Worm (Caenorhabditis elegans) whole organism, L4 larva: ENCODE results near the gene srz-82.

Experiments
- D1046.2 ChIP-seq: fragments of 200-800 bp; sonication (Bioruptor generic); IDR thresholded peaks from 2 replicates; pipeline ENCODE4 v1.3.6; 2022; ENCODE audit warnings: missing genetic modification characterization, missing compliant biosample characterization
- F10B5.3 ChIP-seq: sonication (generic microtip); optimal IDR thresholded peaks from 2 replicates; lab custom pipeline; 2016; ENCODE audit warnings: mild to moderate bottlenecking, missing genetic modification characterization, missing compliant biosample characterization
- F49E8.2 ChIP-seq: sonication (generic microtip); optimal IDR thresholded peaks from 2 replicates; lab custom pipeline; 2016; ENCODE audit warnings: missing compliant biosample characterization, mild to moderate bottlenecking, missing genetic modification characterization, borderline replicate concordance
- T26A8.4 ChIP-seq: fragments of 200-800 bp; sonication (Bioruptor generic); IDR thresholded peaks from 2 replicates; pipeline ENCODE4 v1.3.6; 2022; ENCODE audit warnings: missing genetic modification characterization, missing compliant biosample characterization
- ZK337.2 ChIP-seq: fragments of 200-800 bp; sonication (Bioruptor generic); IDR thresholded peaks from 2 replicates; pipeline ENCODE4 v1.3.6; 2022; ENCODE audit warnings: missing genetic modification reagents, missing genetic modification characterization, missing compliant biosample characterization
- ZK546.5 ChIP-seq, 2 experiments: sonication (generic microtip); optimal IDR thresholded peaks; 2 replicates each; lab custom pipeline; 2017; ENCODE audit warnings: missing biosample characterization in 2 of 2, missing genetic modification characterization in 2 of 2
- aha-1 ChIP-seq: fragments of 150-350 bp; peaks from one replicate; lab custom pipeline; 2014; ENCODE audit warnings: missing biosample characterization, missing genetic modification characterization
- aly-2 ChIP-seq: sonication (generic microtip); optimal IDR thresholded peaks from 2 replicates; lab custom pipeline; 2018; ENCODE audit warnings: missing biosample characterization, missing genetic modification characterization
- ceh-28 ChIP-seq: fragments of 150-350 bp; optimal IDR thresholded peaks from 2 replicates; lab custom pipeline; 2014; ENCODE audit warnings: missing biosample characterization, missing genetic modification reagents, missing genetic modification characterization
- ceh-32 ChIP-seq: sonication (generic microtip); optimal IDR thresholded peaks from 2 replicates; lab custom pipeline; 2016; ENCODE audit warnings: mild to moderate bottlenecking, missing genetic modification characterization, missing compliant biosample characterization; ENCODE audit not compliant: poor library complexity
- ceh-44 ChIP-seq: fragments of 200-800 bp; sonication (Bioruptor generic); IDR thresholded peaks from 2 replicates; pipeline ENCODE4 v1.3.6; 2022; ENCODE audit warnings: missing genetic modification reagents, missing genetic modification characterization, missing compliant biosample characterization
- ceh-82 ChIP-seq: sonication (generic microtip); optimal IDR thresholded peaks from 2 replicates; lab custom pipeline; 2017; ENCODE audit warnings: missing biosample characterization, missing genetic modification characterization
- ctbp-1 ChIP-seq: fragments of 200-800 bp; sonication (Bioruptor generic); IDR thresholded peaks from 2 replicates; pipeline ENCODE4 v1.3.6; 2022; ENCODE audit warnings: missing genetic modification reagents, missing genetic modification characterization, missing compliant biosample characterization
- daf-12 ChIP-seq: fragments of 150-350 bp; optimal IDR thresholded peaks from 2 replicates; lab custom pipeline; 2014; ENCODE audit warnings: missing biosample characterization, missing genetic modification reagents, missing genetic modification characterization
- daf-19 ChIP-seq: fragments of 200-800 bp; sonication (Bioruptor generic); conservative IDR thresholded peaks from 2 replicates; pipeline ENCODE4 v1.3.6; 2022; ENCODE audit warnings: missing genetic modification characterization, missing compliant biosample characterization
- dmd-8 ChIP-seq: fragments of 200-800 bp; sonication (Bioruptor generic); IDR thresholded peaks from 2 replicates; pipeline ENCODE4 v1.3.6; 2022; ENCODE audit warnings: missing genetic modification characterization, missing compliant biosample characterization
- dmd-9 ChIP-seq: fragments of 200-800 bp; sonication (Bioruptor generic); IDR thresholded peaks from 2 replicates; pipeline ENCODE4 v1.3.6; 2022; ENCODE audit warnings: missing genetic modification reagents, missing genetic modification characterization, missing compliant biosample characterization
- dpl-1 ChIP-seq: fragments of 150-350 bp; optimal IDR thresholded peaks from 2 replicates; lab custom pipeline; 2014; ENCODE audit warnings: missing biosample characterization, missing genetic modification reagents, missing genetic modification characterization
- egl-43 ChIP-seq: fragments of 200-800 bp; sonication (Bioruptor generic); IDR thresholded peaks from 2 replicates; pipeline ENCODE4 v1.3.6; 2022; ENCODE audit warnings: missing genetic modification reagents, missing genetic modification characterization, missing compliant biosample characterization
- fkh-10 ChIP-seq: fragments of 150-350 bp; optimal IDR thresholded peaks from 2 replicates; lab custom pipeline; 2014; ENCODE audit warnings: missing biosample characterization, missing genetic modification reagents, missing genetic modification characterization
- hif-1 ChIP-seq, 2 experiments: sonication (generic microtip); optimal IDR thresholded peaks; 2 replicates each; lab custom pipeline; 2016 to 2017; ENCODE audit warnings: missing compliant biosample characterization in 2 of 2, missing genetic modification characterization in 2 of 2, missing genetic modification reagents in 2 of 2, missing genotype in 2 of 2, mild to moderate bottlenecking in 1 of 2
- hlh-30 ChIP-seq: sonication (generic microtip); optimal IDR thresholded peaks from 2 replicates; lab custom pipeline; 2017; ENCODE audit warnings: antibody characterized with exemption, mild to moderate bottlenecking, missing genetic modification characterization, missing compliant biosample characterization; ENCODE audit not compliant: insufficient read depth
- lin-38 ChIP-seq: fragments of 200-800 bp; sonication (Bioruptor generic); IDR thresholded peaks from 2 replicates; pipeline ENCODE4 v1.3.6; 2022; ENCODE audit warnings: missing genetic modification reagents, missing genetic modification characterization, missing compliant biosample characterization
- lir-3 ChIP-seq: sonication (generic microtip); optimal IDR thresholded peaks from 2 replicates; lab custom pipeline; 2016; ENCODE audit warnings: mild to moderate bottlenecking, missing genetic modification characterization, missing compliant biosample characterization
- lsy-2 ChIP-seq, 2 experiments: fragments of 150-350 bp in 1 of 2; sonication (generic microtip) in 1 of 2; optimal IDR thresholded peaks; 2 replicates each; lab custom pipeline; 2014 to 2017; ENCODE audit warnings: missing biosample characterization in 2 of 2, missing genetic modification characterization in 2 of 2
- mdl-1 ChIP-seq, 2 experiments: fragments of 150-350 bp in 1 of 2; sonication (generic microtip) in 1 of 2; optimal IDR thresholded peaks; 2 replicates each; lab custom pipeline; 2014 to 2017; ENCODE audit warnings: missing biosample characterization in 2 of 2, missing genetic modification characterization in 2 of 2
- mep-1 ChIP-seq: fragments of 150-350 bp; sonication (generic microtip); optimal IDR thresholded peaks from 3 replicates; lab custom pipeline; 2014; ENCODE audit warnings: missing biosample characterization, missing genetic modification characterization
- mxl-3 ChIP-seq: fragments of 200-800 bp; sonication (Bioruptor generic); optimal IDR thresholded peaks from 2 replicates; lab custom pipeline; 2018; ENCODE audit warnings: mild to moderate bottlenecking, missing genetic modification characterization, missing compliant biosample characterization
- nhr-10 ChIP-seq: fragments of 150-350 bp; optimal IDR thresholded peaks from 2 replicates; lab custom pipeline; 2014; ENCODE audit warnings: missing biosample characterization, missing genetic modification characterization
- nhr-102 ChIP-seq: sonication (generic microtip); optimal IDR thresholded peaks from 2 replicates; lab custom pipeline; 2016; ENCODE audit warnings: mild to moderate bottlenecking, missing genetic modification characterization, moderate library complexity, missing compliant biosample characterization
- nhr-28 ChIP-seq: fragments of 150-350 bp; optimal IDR thresholded peaks from 2 replicates; lab custom pipeline; 2014; ENCODE audit warnings: missing biosample characterization, missing genetic modification characterization
- pqm-1 ChIP-seq: sonication (generic microtip); optimal IDR thresholded peaks from 2 replicates; lab custom pipeline; 2017; ENCODE audit warnings: missing biosample characterization, missing genetic modification characterization
- rbr-2 ChIP-seq: sonication (generic microtip); optimal IDR thresholded peaks from 2 replicates; lab custom pipeline; 2016; ENCODE audit warnings: missing genotype, missing genetic modification characterization, missing compliant biosample characterization
- sdz-12 ChIP-seq: fragments of 200-800 bp; sonication (Bioruptor generic); optimal IDR thresholded peaks from 2 replicates; lab custom pipeline; 2018; ENCODE audit warnings: mild to moderate bottlenecking, missing genetic modification characterization, missing compliant biosample characterization
- spr-1 ChIP-seq: sonication (generic microtip); optimal IDR thresholded peaks from 2 replicates; lab custom pipeline; 2016; ENCODE audit warnings: mild to moderate bottlenecking, missing genetic modification characterization, missing compliant biosample characterization
- spr-3 ChIP-seq: fragments of 200-800 bp; sonication (Bioruptor generic); optimal IDR thresholded peaks from 2 replicates; lab custom pipeline; 2018; ENCODE audit warnings: mild to moderate bottlenecking, missing genetic modification characterization, missing compliant biosample characterization
- tag-97 ChIP-seq: fragments of 200-800 bp; sonication (Bioruptor generic); IDR thresholded peaks from 2 replicates; pipeline ENCODE4 v1.3.6; 2022; ENCODE audit warnings: missing genetic modification characterization, missing compliant biosample characterization
- unc-130 ChIP-seq: sonication (generic microtip); optimal IDR thresholded peaks from 2 replicates; lab custom pipeline; 2016; ENCODE audit warnings: missing genetic modification reagents, missing genetic modification characterization, missing compliant biosample characterization
- unc-39 ChIP-seq: sonication (generic microtip); optimal IDR thresholded peaks from 2 replicates; lab custom pipeline; 2017; ENCODE audit warnings: missing biosample characterization, missing genetic modification characterization
- unc-62 ChIP-seq, 3 experiments: fragments of 150-350 bp in 1 of 3; sonication (generic microtip); optimal IDR thresholded peaks in 2 of 3; peaks in 1 of 3; 1 replicate in 1 of 3; 2 replicates in 2 of 3; lab custom pipeline; 2014 to 2017; ENCODE audit warnings: missing biosample characterization in 3 of 3, missing genetic modification characterization in 3 of 3, missing genetic modification reagents in 3 of 3, missing genotype in 1 of 3
- zip-11 ChIP-seq: fragments of 200-800 bp; sonication (Bioruptor generic); IDR thresholded peaks from 2 replicates; pipeline ENCODE4 v1.3.6; 2022; ENCODE audit warnings: missing genetic modification characterization, missing compliant biosample characterization

srz-82 gene

DNA sequence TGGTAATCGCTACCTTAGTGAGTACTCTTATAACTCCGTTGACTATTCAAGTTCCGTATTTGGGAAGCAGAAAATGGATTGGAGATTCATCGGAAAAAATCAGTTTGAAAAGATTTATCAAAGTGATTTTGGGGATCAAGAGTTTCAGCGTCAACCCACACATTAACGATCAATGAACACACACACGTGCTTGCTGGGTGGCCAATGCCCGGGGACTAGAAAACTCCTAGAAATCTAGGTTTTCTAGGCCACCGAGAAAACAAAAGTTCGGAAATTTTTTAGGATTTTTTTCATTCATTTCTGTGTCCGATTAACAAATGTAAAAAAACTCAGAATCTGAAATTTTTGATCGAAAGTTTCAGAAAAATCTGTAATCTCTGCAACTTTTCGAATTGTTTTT, 23.2 kb downstream of the srz-82 start (continued):
- TF ChIP-seq dpl-1 (GFP tag; lab: Kevin White, UChicago) (no peak), daf-19 (no peak), ceh-82 (tag; lab: Kevin White, UChicago) (no peak), ctbp-1 (GFP tag; lab: Robert Waterston, UW) (no peak), daf-12 (no peak), nhr-28 (tag; lab: Kevin White, UChicago) (no peak), tag-97 (GFP tag; lab: Robert Waterston, UW) (no peak), lin-38 (GFP tag; lab: Robert Waterston, UW) (peak; percentile 29; the same call in 1 of the 2 replicates), aly-2 (no peak)

ce11 chrIV:3509477-3510063, 26.9 kb downstream of the srz-82 start, which contains the start of gene ced-10:
Gene ced-10, minus strand, starts transcription at chrIV:3509527.
- TF ChIP-seq dmd-9 (GFP tag; lab: Robert Waterston, UW) (no peak), D1046.2 (GFP tag; lab: Robert Waterston, UW) (no peak), F49E8.2 (no peak), aly-2 (no peak), ZK337.2 (GFP tag; lab: Robert Waterston, UW) (no peak), ctbp-1 (GFP tag; lab: Robert Waterston, UW) (no peak), ceh-44 (GFP tag; lab: Robert Waterston, UW) (no peak), zip-11 (GFP tag; lab: Robert Waterston, UW) (no peak), spr-1 (tag; lab: Kevin White, UChicago) (no peak), mdl-1 (tag; optimal IDR thresholded peaks at IDR 0.05; lab: Kevin White, UChicago) (no peak), spr-3 (no peak), ceh-82 (tag; lab: Kevin White, UChicago) (no peak), sdz-12 (GFP tag; lab: Kevin White, UChicago) (no peak), lir-3 (tag; lab: Kevin White, UChicago) (no peak), nhr-102 (tag; lab: Kevin White, UChicago) (no peak), unc-39 (tag; lab: Kevin White, UChicago) (no peak)

DNA sequence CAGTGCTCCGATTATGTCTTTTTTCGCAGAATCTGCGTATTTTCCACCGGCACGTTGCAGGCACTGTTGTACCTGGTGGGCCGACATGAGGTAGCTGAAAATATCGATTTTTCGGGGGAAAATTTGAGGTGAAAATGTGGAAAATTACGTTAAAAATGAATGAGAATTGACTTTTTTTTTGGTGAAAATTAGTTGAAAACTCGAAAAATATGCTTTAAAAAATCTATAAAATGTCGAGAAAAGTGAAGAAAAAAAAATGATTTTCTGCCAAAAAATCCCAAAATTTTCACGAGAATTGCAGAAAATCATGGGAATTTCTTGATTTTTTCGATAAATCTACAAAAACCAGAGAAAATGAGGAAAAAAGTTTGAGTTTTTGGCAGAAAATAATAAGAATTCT, 31.8 kb downstream of the srz-82 start, which contains the start of gene tsg-101:
Gene tsg-101, minus strand, starts transcription at position 101 of the 400 bp plus-strand sequence.
- TF ChIP-seq lir-3 (tag; lab: Kevin White, UChicago) = no peak
- no peak for TF ChIP-seq ZK546.5 (tag; optimal IDR thresholded peaks at IDR 0.05; lab: Kevin White, UChicago)
- TF ChIP-seq aha-1 (tag; lab: Kevin White, UChicago) = peak; percentile 48
- TF ChIP-seq, all 104 proteins: peak for 1

ce11 chrIV:3515412-3516046, 32.8 kb downstream of the srz-82 start:
- TF ChIP-seq T26A8.4 (GFP tag; lab: Robert Waterston, UW) (0 out of 2 replicates have a peak, but pooled peaks have one; percentile 12), ceh-44 (GFP tag; lab: Robert Waterston, UW) (0 out of 2 replicates have a peak, but pooled peaks have one; percentile 6), daf-19 (no peak), F10B5.3 (tag; lab: Kevin White, UChicago) (no peak), dmd-8 (GFP tag; lab: Robert Waterston, UW) (no peak), rbr-2 (tag; lab: Kevin White, UChicago) (peak; percentile 63), nhr-28 (tag; lab: Kevin White, UChicago) (peak; percentile 18), mep-1 (peak; percentile 60), ceh-32 (tag; lab: Kevin White, UChicago) (no peak), lin-38 (GFP tag; lab: Robert Waterston, UW) (peak; percentile 48; the same call in 1 of the 2 replicates), sdz-12 (GFP tag; lab: Kevin White, UChicago) (no peak), mxl-3 (GFP tag; lab: Kevin White, UChicago) (peak; percentile 43), hlh-30 (tag; lab: Kevin White, UChicago) (peak; percentile 60), ceh-28 (peak; percentile 50), unc-62 (GFP tag; optimal IDR thresholded peaks at IDR 0.05 in 1 of 2; lab: Kevin White, UChicago) (peak in 1 of 2 experiments; percentile 96), unc-62 (tag; optimal IDR thresholded peaks at IDR 0.05; lab: Kevin White, UChicago) (no peak), fkh-10 (peak; percentile 28), dpl-1 (GFP tag; lab: Kevin White, UChicago) (peak; percentile 42), nhr-10 (tag; lab: Kevin White, UChicago) (no peak), hif-1 (tag; optimal IDR thresholded peaks at IDR 0.05; lab: Kevin White, UChicago) (peak in 1 of 2 experiments; percentile 13), lsy-2 (tag; optimal IDR thresholded peaks at IDR 0.05; lab: Kevin White, UChicago) (peak in 1 of 2 experiments; percentile 64), egl-43 (peak; percentile 68; the same call in 1 of the 2 replicates), unc-130 (no peak), ctbp-1 (GFP tag; lab: Robert Waterston, UW) (0 out of 2 replicates have a peak, but pooled peaks have one; percentile 26), pqm-1 (tag; lab: Kevin White, UChicago) (no peak), mdl-1 (tag; optimal IDR thresholded peaks at IDR 0.05; lab: Kevin White, UChicago) (peak in 1 of 2 experiments; percentile 13)
